Worm (Caenorhabditis elegans) whole organism, young adult: ENCODE results near the gene C27B7.5.
A peak's percentile ranks its signal among the peaks of the same experiment; 100 is the strongest.

Source experiments
- B0336.3 ChIP-seq: fragments of 200-800 bp; sonication (Bioruptor generic); IDR thresholded peaks from 2 replicates; pipeline ENCODE4 v1.3.6; 2022; ENCODE audit warnings: missing genetic modification characterization, missing compliant biosample characterization
- C06A6.2 ChIP-seq: fragments of 200-800 bp; sonication (Bioruptor generic); conservative IDR thresholded peaks from 2 replicates; pipeline ENCODE4 v1.3.6; 2022; ENCODE audit warnings: missing genetic modification characterization, missing compliant biosample characterization
- F22D6.2 ChIP-seq: sonication (generic microtip); optimal IDR thresholded peaks from 2 replicates; lab custom pipeline; 2016; ENCODE audit warnings: mild to moderate bottlenecking, missing genetic modification characterization, missing compliant biosample characterization
- F33H1.4 ChIP-seq: fragments of 200-800 bp; sonication (Bioruptor generic); IDR thresholded peaks from 2 replicates; pipeline ENCODE4 v1.3.6; 2022; ENCODE audit warnings: missing genetic modification reagents, missing genetic modification characterization, missing compliant biosample characterization
- F52B5.7 ChIP-seq: sonication (generic microtip); optimal IDR thresholded peaks from 2 replicates; lab custom pipeline; 2016; ENCODE audit warnings: mild to moderate bottlenecking, missing genetic modification characterization, missing compliant biosample characterization
- K11D2.4 ChIP-seq: fragments of 200-800 bp; sonication (Bioruptor generic); IDR thresholded peaks from 2 replicates; pipeline ENCODE4 v1.3.6; 2022; ENCODE audit warnings: missing genetic modification reagents, missing genetic modification characterization, missing compliant biosample characterization
- K12H6.12 ChIP-seq: fragments of 200-800 bp; sonication (Bioruptor generic); optimal IDR thresholded peaks from 2 replicates; lab custom pipeline; 2018; ENCODE audit warnings: mild to moderate bottlenecking, missing genetic modification characterization, missing compliant biosample characterization
- Y56A3A.18 ChIP-seq: fragments of 200-800 bp; sonication (Bioruptor generic); IDR thresholded peaks from 2 replicates; pipeline ENCODE4 v1.3.6; 2022; ENCODE audit warnings: missing genetic modification reagents, missing genetic modification characterization, missing compliant biosample characterization
- Y79H2A.3 ChIP-seq: fragments of 200-800 bp; sonication (Bioruptor generic); conservative IDR thresholded peaks from 2 replicates; pipeline ENCODE4 v1.3.6; 2022; ENCODE audit warnings: missing genetic modification reagents, missing genetic modification characterization, missing compliant biosample characterization
- ZK185.1 ChIP-seq: sonication (generic microtip); optimal IDR thresholded peaks from 2 replicates; lab custom pipeline; 2016; ENCODE audit warnings: mild to moderate bottlenecking, missing genetic modification characterization, missing compliant biosample characterization; ENCODE audit not compliant: poor library complexity, severe bottlenecking
- athp-1 ChIP-seq: sonication (generic microtip); optimal IDR thresholded peaks from 2 replicates; lab custom pipeline; 2017; ENCODE audit warnings: mild to moderate bottlenecking, missing genetic modification characterization, missing compliant biosample characterization
- attf-3 ChIP-seq: fragments of 200-800 bp; sonication (Bioruptor generic); conservative IDR thresholded peaks from 2 replicates; pipeline ENCODE4 v1.3.6; 2022; ENCODE audit warnings: missing genetic modification reagents, missing genetic modification characterization, missing compliant biosample characterization
- attf-5 ChIP-seq: fragments of 200-800 bp; sonication (Bioruptor generic); optimal IDR thresholded peaks from 2 replicates; lab custom pipeline; 2018; ENCODE audit warnings: mild to moderate bottlenecking, missing genetic modification characterization, missing compliant biosample characterization
- attf-6 ChIP-seq: fragments of 200-800 bp; sonication (Bioruptor generic); IDR thresholded peaks from 2 replicates; pipeline ENCODE4 v1.3.6; 2022; ENCODE audit warnings: missing genetic modification reagents, missing genetic modification characterization, missing compliant biosample characterization
- bed-2 ChIP-seq: fragments of 200-800 bp; sonication (Bioruptor generic); IDR thresholded peaks from 2 replicates; pipeline ENCODE4 v1.3.6; 2022; ENCODE audit warnings: missing genetic modification reagents, missing genetic modification characterization, missing compliant biosample characterization
- cebp-2 ChIP-seq: fragments of 200-800 bp; sonication (Bioruptor generic); IDR thresholded peaks from 2 replicates; pipeline ENCODE4 v1.3.6; 2022; ENCODE audit warnings: missing genetic modification characterization, missing compliant biosample characterization
- ceh-27 ChIP-seq: fragments of 200-800 bp; sonication (Bioruptor generic); optimal IDR thresholded peaks from 2 replicates; lab custom pipeline; 2018; ENCODE audit warnings: mild to moderate bottlenecking, missing genetic modification characterization, moderate library complexity, missing compliant biosample characterization
- ceh-91 ChIP-seq: fragments of 200-800 bp; sonication (Bioruptor generic); IDR thresholded peaks from 2 replicates; pipeline ENCODE4 v1.3.6; 2022; ENCODE audit warnings: missing genetic modification reagents, missing genetic modification characterization, missing compliant biosample characterization
- dpff-1 ChIP-seq: sonication (generic microtip); optimal IDR thresholded peaks from 2 replicates; lab custom pipeline; 2017; ENCODE audit warnings: mild to moderate bottlenecking, missing genetic modification characterization, missing compliant biosample characterization
- efl-1 ChIP-seq: fragments of 150-350 bp; optimal IDR thresholded peaks from 2 replicates; lab custom pipeline; 2014; ENCODE audit warnings: missing biosample characterization, missing genetic modification reagents, missing genetic modification characterization
- ets-4 ChIP-seq: fragments of 200-800 bp; sonication (Bioruptor generic); optimal IDR thresholded peaks from 2 replicates; lab custom pipeline; 2018; ENCODE audit warnings: mild to moderate bottlenecking, missing genetic modification characterization, missing compliant biosample characterization
- hlh-12 ChIP-seq: sonication (generic microtip); optimal IDR thresholded peaks from 2 replicates; lab custom pipeline; 2016; ENCODE audit warnings: missing genetic modification characterization, missing compliant biosample characterization
- hlh-26 ChIP-seq: fragments of 200-800 bp; sonication (Bioruptor generic); conservative IDR thresholded peaks from 2 replicates; pipeline ENCODE4 v1.3.6; 2022; ENCODE audit warnings: missing genetic modification reagents, missing genetic modification characterization, missing compliant biosample characterization
- hmg-20 ChIP-seq: fragments of 200-800 bp; sonication (Bioruptor generic); IDR thresholded peaks from 2 replicates; pipeline ENCODE4 v1.3.6; 2022; ENCODE audit warnings: missing genetic modification reagents, missing genetic modification characterization, missing compliant biosample characterization
- hsf-1 ChIP-seq: fragments of 200-800 bp; sonication (Bioruptor generic); IDR thresholded peaks from 2 replicates; pipeline ENCODE4 v1.3.6; 2022; ENCODE audit warnings: missing genetic modification reagents, missing genetic modification characterization, missing compliant biosample characterization
- lin-26 ChIP-seq: fragments of 200-800 bp; sonication (Bioruptor generic); IDR thresholded peaks from 2 replicates; pipeline ENCODE4 v1.3.6; 2022; ENCODE audit warnings: missing genetic modification reagents, missing genetic modification characterization, missing compliant biosample characterization
- lin-35 ChIP-seq, 3 experiments: fragments of 150-350 bp in 2 of 3; sonication (generic microtip) in 1 of 3; optimal IDR thresholded peaks; 2 replicates each; lab custom pipeline; 2014 to 2018; ENCODE audit warnings: missing biosample characterization in 3 of 3, missing genetic modification characterization in 3 of 3, missing genetic modification reagents in 3 of 3
- lin-40 ChIP-seq: sonication (generic microtip); optimal IDR thresholded peaks from 2 replicates; lab custom pipeline; 2016; ENCODE audit warnings: missing genetic modification characterization, mild to moderate bottlenecking, missing compliant biosample characterization, missing genotype, missing genetic modification reagents
- lsl-1 ChIP-seq: fragments of 200-800 bp; sonication (Bioruptor generic); optimal IDR thresholded peaks from 2 replicates; lab custom pipeline; 2018; ENCODE audit warnings: mild to moderate bottlenecking, missing genetic modification characterization, moderate library complexity, missing compliant biosample characterization
- madf-10 ChIP-seq: sonication (generic microtip); optimal IDR thresholded peaks from 2 replicates; lab custom pipeline; 2016; ENCODE audit warnings: mild to moderate bottlenecking, missing genetic modification characterization, missing compliant biosample characterization
- madf-6 ChIP-seq: fragments of 200-800 bp; sonication (Bioruptor generic); IDR thresholded peaks from 2 replicates; pipeline ENCODE4 v1.3.6; 2022; ENCODE audit warnings: missing genetic modification reagents, missing genetic modification characterization, missing compliant biosample characterization
- mxl-1 ChIP-seq: sonication (generic microtip); optimal IDR thresholded peaks from 2 replicates; lab custom pipeline; 2016; ENCODE audit warnings: missing genetic modification characterization, missing compliant biosample characterization
- nfya-2 ChIP-seq: fragments of 200-800 bp; sonication (Bioruptor generic); IDR thresholded peaks from 2 replicates; pipeline ENCODE4 v1.3.6; 2022; ENCODE audit warnings: missing genetic modification reagents, missing genetic modification characterization, missing compliant biosample characterization
- nhr-179 ChIP-seq: sonication (generic microtip); optimal IDR thresholded peaks from 2 replicates; lab custom pipeline; 2016; ENCODE audit warnings: mild to moderate bottlenecking, missing genetic modification characterization, missing compliant biosample characterization
- nhr-27 ChIP-seq: fragments of 200-800 bp; sonication (Bioruptor generic); optimal IDR thresholded peaks from 2 replicates; lab custom pipeline; 2018; ENCODE audit warnings: mild to moderate bottlenecking, missing genetic modification characterization, moderate library complexity, missing compliant biosample characterization
- nhr-80 ChIP-seq: sonication (generic microtip); optimal IDR thresholded peaks from 2 replicates; lab custom pipeline; 2016; ENCODE audit warnings: missing genetic modification characterization, missing compliant biosample characterization
- pha-4 ChIP-seq: fragments of 150-350 bp; sonication (generic microtip); optimal IDR thresholded peaks from 2 replicates; lab custom pipeline; 2014; ENCODE audit warnings: missing biosample characterization, missing genetic modification reagents, missing genetic modification characterization
- rec-8 ChIP-seq, 2 experiments: sonication (generic microtip); optimal IDR thresholded peaks; 2 replicates each; lab custom pipeline; 2016; ENCODE audit warnings: mild to moderate bottlenecking in 2 of 2, missing genetic modification characterization in 2 of 2, missing genetic modification reagents in 2 of 2, missing genotype in 2 of 2, missing biosample characterization in 1 of 2, missing compliant biosample characterization in 1 of 2, moderate library complexity in 1 of 2
- sea-2 ChIP-seq: fragments of 200-800 bp; sonication (Bioruptor generic); IDR thresholded peaks from 2 replicates; pipeline ENCODE4 v1.3.6; 2022; ENCODE audit warnings: missing genetic modification characterization, missing compliant biosample characterization
- snpc-4 ChIP-seq, 5 experiments: fragments of 150-350 bp in 1 of 5; sonication (generic microtip) in 4 of 5; optimal IDR thresholded peaks; 2 replicates each; lab custom pipeline; 2014 to 2018; ENCODE audit warnings: missing genetic modification characterization in 5 of 5, missing biosample characterization in 3 of 5, antibody characterized with exemption in 2 of 5, mild to moderate bottlenecking in 2 of 5, missing compliant biosample characterization in 2 of 5, missing genotype in 2 of 5, moderate library complexity in 2 of 5, missing genetic modification reagents in 1 of 5
- somi-1 ChIP-seq: fragments of 200-800 bp; sonication (Bioruptor generic); optimal IDR thresholded peaks from 2 replicates; lab custom pipeline; 2018; ENCODE audit warnings: mild to moderate bottlenecking, missing genetic modification characterization, missing compliant biosample characterization
- tbp1 ChIP-seq: fragments of 200-800 bp; sonication (Bioruptor generic); optimal IDR thresholded peaks from 2 replicates; lab custom pipeline; 2018; ENCODE audit warnings: mild to moderate bottlenecking, missing genetic modification characterization, missing compliant biosample characterization
- tbx-9 ChIP-seq: sonication (generic microtip); optimal IDR thresholded peaks from 2 replicates; lab custom pipeline; 2016; ENCODE audit warnings: borderline replicate concordance, missing genetic modification characterization, inconsistent platforms, missing compliant biosample characterization
- unc-62 ChIP-seq: fragments of 150-350 bp; optimal IDR thresholded peaks from 2 replicates; lab custom pipeline; 2014; ENCODE audit warnings: missing biosample characterization, missing genetic modification reagents, missing genetic modification characterization
- ztf-6 ChIP-seq: fragments of 200-800 bp; sonication (Bioruptor generic); IDR thresholded peaks from 2 replicates; pipeline ENCODE4 v1.3.6; 2022; ENCODE audit warnings: missing genetic modification reagents, missing genetic modification characterization, missing compliant biosample characterization

Gene C27B7.5

ce11 chrIV:8864672-8865071 lies 36.8 kb upstream of the C27B7.5 start:
- TF ChIP-seq efl-1 (GFP tag; lab: Kevin White, UChicago) (no peak), mxl-1 (tag; lab: Kevin White, UChicago) (no peak), hlh-12 (tag; lab: Kevin White, UChicago) (no peak), attf-3 (GFP tag; lab: Robert Waterston, UW) (no peak), tbx-9 (tag; lab: Kevin White, UChicago) (no peak), hlh-26 (GFP tag; lab: Robert Waterston, UW) (no peak), cebp-2 (GFP tag; lab: Robert Waterston, UW) (no peak), somi-1 (GFP tag; lab: Kevin White, UChicago) (no peak), sea-2 (GFP tag; lab: Robert Waterston, UW) (no peak), ceh-27 (GFP tag; lab: Kevin White, UChicago) (no peak), dpff-1 (tag; lab: Kevin White, UChicago) (no peak), K11D2.4 (GFP tag; lab: Robert Waterston, UW) (no peak), nhr-27 (tag; lab: Kevin White, UChicago) (no peak), C06A6.2 (GFP tag; lab: Robert Waterston, UW) (no peak), bed-2 (GFP tag; lab: Robert Waterston, UW) (no peak), K12H6.12 (tag; lab: Kevin White, UChicago) (no peak), rec-8 (tag; optimal IDR thresholded peaks at IDR 0.05; lab: Kevin White, UChicago) (no peak), madf-10 (tag; lab: Kevin White, UChicago) (no peak), madf-6 (GFP tag; lab: Robert Waterston, UW) (no peak), ets-4 (no peak)
- TF ChIP-seq, all 124 proteins: peak for 0

ce11 chrIV:8865343-8865742 lies 36.1 kb upstream of the C27B7.5 start, which contains the start of gene C09G9.1:
C09G9.1 (minus strand) TSS chrIV:8865485.
- TF ChIP-seq pha-4 (tag; lab: Kevin White, UChicago) (peak; percentile 10), K11D2.4 (GFP tag; lab: Robert Waterston, UW) (no peak), somi-1 (GFP tag; lab: Kevin White, UChicago) (no peak), nfya-2 (GFP tag; lab: Robert Waterston, UW) (no peak)

- TF ChIP-seq hmg-20 (GFP tag; lab: Robert Waterston, UW) = 0 out of 2 replicates have a peak, but pooled peaks have one; percentile 10
- TF ChIP-seq Y79H2A.3 (GFP tag; lab: Robert Waterston, UW) = no peak
- no peak for TF ChIP-seq lsl-1
- TF ChIP-seq tbp1 (GFP tag; lab: Kevin White, UChicago) = peak; percentile 12
- peak; percentile 99 for TF ChIP-seq nhr-80 (tag; lab: Kevin White, UChicago)
- no peak for TF ChIP-seq ztf-6
- no peak for TF ChIP-seq hsf-1 (GFP tag; lab: Robert Waterston, UW)
- peak; percentile 17 for TF ChIP-seq ZK185.1 (tag; lab: Kevin White, UChicago)
- no peak for TF ChIP-seq F52B5.7 (tag; lab: Kevin White, UChicago)
- TF ChIP-seq lin-40 (tag; lab: Kevin White, UChicago) = peak; percentile 38
- peak; percentile 16 for TF ChIP-seq athp-1 (tag; lab: Kevin White, UChicago)
- TF ChIP-seq pha-4 (tag; lab: Kevin White, UChicago) = no peak
- no peak for TF ChIP-seq C06A6.2 (GFP tag; lab: Robert Waterston, UW)
- no peak for TF ChIP-seq lin-35 (GFP tag; optimal IDR thresholded peaks at IDR 0.05; lab: Kevin White, UChicago)
- TF ChIP-seq ceh-91 = no peak
- TF ChIP-seq F33H1.4 (GFP tag; lab: Robert Waterston, UW) = no peak
- TF ChIP-seq F22D6.2 (tag; lab: Kevin White, UChicago) = no peak
- peak; percentile 55 for TF ChIP-seq B0336.3
- TF ChIP-seq madf-10 (tag; lab: Kevin White, UChicago) = peak; percentile 23
- no peak for TF ChIP-seq lin-26 (GFP tag; lab: Robert Waterston, UW)
- TF ChIP-seq attf-5 (GFP tag; lab: Kevin White, UChicago) = peak; percentile 63
- no peak for TF ChIP-seq tbx-9 (tag; lab: Kevin White, UChicago)
- no peak for TF ChIP-seq unc-62 (GFP tag; lab: Kevin White, UChicago)
- no peak for TF ChIP-seq attf-6 (GFP tag; lab: Robert Waterston, UW)
- TF ChIP-seq Y56A3A.18 (GFP tag; lab: Robert Waterston, UW) = peak; percentile 77; the same call in 1 of the 2 replicates
- TF ChIP-seq nhr-179 = no peak
- TF ChIP-seq snpc-4 (GFP tag; optimal IDR thresholded peaks at IDR 0.05; lab: Kevin White, UChicago) = no peak
- peak in 2 of 4 experiments; percentile 30 to 41 for TF ChIP-seq snpc-4 (tag; optimal IDR thresholded peaks at IDR 0.05; lab: Kevin White, UChicago)
These were observed 35.4 kb upstream of the C27B7.5 start for ce11 chrIV:8866092-8866491.
